Worm (Caenorhabditis elegans): Measurements from ENCODE around the gene Y9C2UA.1.

DNA sequence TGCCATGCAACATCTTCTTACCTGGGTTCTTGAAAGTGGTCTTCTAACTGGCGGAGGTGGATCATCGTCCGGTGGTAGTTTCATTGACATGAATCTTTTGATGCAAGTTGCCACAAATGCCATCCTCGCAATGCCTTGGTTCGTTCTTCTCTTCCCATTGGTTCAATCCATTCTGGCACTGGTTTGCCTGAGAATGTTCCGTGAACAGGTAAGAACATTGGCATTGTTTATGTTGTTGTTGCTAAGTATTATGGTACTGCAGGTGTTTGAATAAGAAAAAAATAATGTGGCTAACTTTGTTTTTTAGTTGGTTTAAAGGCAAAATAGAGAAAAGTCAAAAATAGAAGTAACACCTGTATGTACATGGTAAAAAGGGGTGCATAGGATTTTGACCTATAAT lies 4.3 kb downstream of the Y9C2UA.1 start:
- TF ChIP-seq fos-1 (tag; optimal IDR thresholded peaks at IDR 0.05) (no peak), ZK546.5 (tag; optimal IDR thresholded peaks at IDR 0.05) (no peak), ztf-1 (GFP tag; conservative IDR thresholded peaks at IDR 0.05) (no peak), snpc-4 (tag; optimal IDR thresholded peaks at IDR 0.05) (no peak), sma-3 (GFP tag; optimal IDR thresholded peaks at IDR 0.05) (no peak), ztf-4 (tag; optimal IDR thresholded peaks at IDR 0.05) (no peak), egl-27 (tag; optimal IDR thresholded peaks at IDR 0.05) (no peak), ceh-82 (tag; optimal IDR thresholded peaks at IDR 0.05) (no peak), nhr-10 (tag; optimal IDR thresholded peaks at IDR 0.05) (no peak), nhr-11 (tag; optimal IDR thresholded peaks at IDR 0.05) (no peak), lin-13 (GFP tag; optimal IDR thresholded peaks at IDR 0.05) (no peak), ama-1 (optimal IDR thresholded peaks at IDR 0.05) (no peak)

Data from whole organism, L2 larva.